Fruit fly (Drosophila melanogaster) whole organism, embryonic: ENCODE data around the gene dib.
A peak's percentile ranks its signal among the peaks of the same experiment; 100 is the strongest.

Experiments
- Atf6 ChIP-seq: fragments of 200-800 bp; sonication (Bioruptor generic); IDR thresholded peaks from 2 replicates; pipeline ENCODE4 v1.3.6; 2022; ENCODE audit warnings: missing biosample characterization, missing genetic modification characterization
- CG10366 ChIP-seq: fragments of 200-800 bp; sonication (Bioruptor generic); IDR thresholded peaks from 2 replicates; pipeline ENCODE4 v1.3.6; 2022; ENCODE audit warnings: missing biosample characterization, missing genetic modification characterization
- CG10543 ChIP-seq: fragments of 200-800 bp; sonication (Bioruptor generic); optimal IDR thresholded peaks from 3 replicates; lab custom pipeline; 2017; ENCODE audit warnings: missing biosample characterization, mild to moderate bottlenecking, missing genetic modification characterization, moderate library complexity
- CG11093 ChIP-seq: fragments of 200-800 bp; sonication (Bioruptor generic); IDR thresholded peaks from 3 replicates; pipeline ENCODE4 v1.3.6; 2022; ENCODE audit warnings: missing biosample characterization, missing genetic modification characterization
- CG11247 ChIP-seq: fragments of 200-800 bp; sonication (Bioruptor generic); IDR thresholded peaks from 2 replicates; pipeline ENCODE4 v1.3.6; 2022; ENCODE audit warnings: missing biosample characterization, missing genetic modification characterization
- CG12071 ChIP-seq: fragments of 200-800 bp; sonication (Bioruptor generic); optimal IDR thresholded peaks from 3 replicates; lab custom pipeline; 2018; ENCODE audit warnings: missing biosample characterization, mild to moderate bottlenecking, missing genetic modification characterization
- CG12659 ChIP-seq: fragments of 200-800 bp; sonication (Bioruptor generic); optimal IDR thresholded peaks from 3 replicates; lab custom pipeline; 2017; ENCODE audit warnings: mild to moderate bottlenecking, missing biosample characterization, missing genetic modification reagents, missing genetic modification characterization
- CG14050 ChIP-seq: fragments of 200-800 bp; sonication (Bioruptor generic); IDR thresholded peaks from 3 replicates; pipeline ENCODE4 v1.3.6; 2022; ENCODE audit warnings: missing biosample characterization, missing genetic modification characterization
- CG17186 ChIP-seq: fragments of 200-800 bp; sonication (Bioruptor generic); optimal IDR thresholded peaks from 3 replicates; lab custom pipeline; 2017; ENCODE audit warnings: missing biosample characterization, missing genetic modification reagents, missing genetic modification characterization
- CG17359 ChIP-seq: fragments of 200-800 bp; sonication (Bioruptor generic); optimal IDR thresholded peaks from 3 replicates; lab custom pipeline; 2018; ENCODE audit warnings: missing biosample characterization, mild to moderate bottlenecking, missing genetic modification characterization, moderate library complexity
- CG2202 ChIP-seq: fragments of 200-800 bp; sonication (Bioruptor generic); optimal IDR thresholded peaks from 2 replicates; lab custom pipeline; 2018; ENCODE audit warnings: missing biosample characterization, mild to moderate bottlenecking, missing genetic modification characterization
- CG30020 ChIP-seq: fragments of 200-800 bp; optimal IDR thresholded peaks from 2 replicates; lab custom pipeline; 2019; ENCODE audit warnings: missing biosample characterization, mild to moderate bottlenecking, missing genetic modification characterization, moderate library complexity
- CG31224 ChIP-seq: fragments of 200-800 bp; sonication (Bioruptor generic); IDR thresholded peaks from 2 replicates; pipeline ENCODE4 v1.3.6; 2022; ENCODE audit warnings: missing biosample characterization, missing genetic modification characterization
- CG31365 ChIP-seq: fragments of 200-800 bp; sonication (Bioruptor generic); optimal IDR thresholded peaks from 2 replicates; lab custom pipeline; 2018; ENCODE audit warnings: missing biosample characterization, mild to moderate bottlenecking, missing genetic modification characterization
- CG4707 ChIP-seq: fragments of 200-800 bp; sonication (Bioruptor generic); optimal IDR thresholded peaks from 2 replicates; lab custom pipeline; 2018; ENCODE audit warnings: missing biosample characterization, mild to moderate bottlenecking, missing genetic modification characterization, moderate library complexity
- CG5245 ChIP-seq: fragments of 200-800 bp; sonication (Bioruptor generic); optimal IDR thresholded peaks from 3 replicates; lab custom pipeline; 2016; ENCODE audit warnings: missing biosample characterization, missing genetic modification characterization
- CG7357 ChIP-seq: fragments of 200-800 bp; sonication (Bioruptor generic); IDR thresholded peaks from 3 replicates; pipeline ENCODE4 v1.3.6; 2022; ENCODE audit warnings: missing biosample characterization, missing genetic modification characterization
- CG7745 ChIP-seq: fragments of 200-800 bp; sonication (Bioruptor generic); optimal IDR thresholded peaks from 2 replicates; lab custom pipeline; 2018; ENCODE audit warnings: missing biosample characterization, mild to moderate bottlenecking, missing genetic modification characterization, moderate library complexity
- CG7987 ChIP-seq: fragments of 200-800 bp; sonication (Bioruptor generic); optimal IDR thresholded peaks from 2 replicates; lab custom pipeline; 2018; ENCODE audit warnings: missing biosample characterization, mild to moderate bottlenecking, missing genetic modification characterization, moderate library complexity
- CG8478 ChIP-seq: fragments of >200 bp; optimal IDR thresholded peaks from 2 replicates; lab custom pipeline; 2018
- CkIIα-i1 ChIP-seq: fragments of 200-800 bp; sonication (Bioruptor generic); IDR thresholded peaks from 2 replicates; pipeline ENCODE4 v1.3.6; 2022; ENCODE audit warnings: missing biosample characterization, missing genetic modification characterization
- D ChIP-seq, 2 experiments: fragments of 200-800 bp in 1 of 2; fragments of >200 bp in 1 of 2; sonication (Bioruptor generic) in 1 of 2; optimal IDR thresholded peaks; 2 replicates in 1 of 2; 3 replicates in 1 of 2; lab custom pipeline; 2017; ENCODE audit warnings: mild to moderate bottlenecking in 1 of 2, missing biosample characterization in 1 of 2, missing genetic modification characterization in 1 of 2, missing genetic modification reagents in 1 of 2
- Dll ChIP-seq: fragments of 200-800 bp; sonication (Bioruptor generic); IDR thresholded peaks from 4 replicates; pipeline ENCODE4 v1.3.6; 2022; ENCODE audit warnings: missing biosample characterization, missing genetic modification characterization; ENCODE audit not compliant: partially characterized antibody
- Fer3 ChIP-seq: fragments of 200-800 bp; sonication (Bioruptor generic); optimal IDR thresholded peaks from 2 replicates; lab custom pipeline; 2018; ENCODE audit warnings: missing biosample characterization, mild to moderate bottlenecking, missing genetic modification characterization, moderate library complexity
- HLHmδ ChIP-seq: fragments of 200-800 bp; sonication (Bioruptor generic); optimal IDR thresholded peaks from 2 replicates; lab custom pipeline; 2018; ENCODE audit warnings: missing biosample characterization, mild to moderate bottlenecking, missing genetic modification characterization, moderate library complexity
- Hmr ChIP-seq: fragments of 200-800 bp; sonication (Bioruptor generic); optimal IDR thresholded peaks from 3 replicates; lab custom pipeline; 2017; ENCODE audit warnings: mild to moderate bottlenecking, missing biosample characterization, missing genetic modification reagents, missing genetic modification characterization
- Hr78 ChIP-seq, 2 experiments: fragments of 200-800 bp in 1 of 2; fragments of >200 bp in 1 of 2; sonication (Bioruptor generic) in 1 of 2; optimal IDR thresholded peaks; 2 replicates each; lab custom pipeline; 2017 to 2019; ENCODE audit warnings: missing biosample characterization in 2 of 2, missing genetic modification characterization in 2 of 2, mild to moderate bottlenecking in 1 of 2, moderate library complexity in 1 of 2
- MBD-R2 ChIP-seq: fragments of 200-800 bp; sonication (Bioruptor generic); IDR thresholded peaks from 2 replicates; pipeline ENCODE4 v1.3.6; 2022; ENCODE audit warnings: missing biosample characterization, missing genetic modification characterization
- NC2β ChIP-seq: fragments of 200-800 bp; sonication (Bioruptor generic); optimal IDR thresholded peaks from 2 replicates; lab custom pipeline; 2016; ENCODE audit warnings: missing biosample characterization, missing genetic modification characterization
- NK7.1 ChIP-seq: fragments of 200-800 bp; sonication (Bioruptor generic); optimal IDR thresholded peaks from 3 replicates; lab custom pipeline; 2016; ENCODE audit warnings: missing biosample characterization, missing genetic modification characterization
- Optix ChIP-seq: fragments of 200-800 bp; sonication (Bioruptor generic); IDR thresholded peaks from 3 replicates; pipeline ENCODE4 v1.3.6; 2022; ENCODE audit warnings: missing biosample characterization, missing genetic modification characterization
- ac ChIP-seq: fragments of 200-800 bp; sonication (Bioruptor generic); optimal IDR thresholded peaks from 3 replicates; lab custom pipeline; 2017; ENCODE audit warnings: missing biosample characterization, mild to moderate bottlenecking, missing genetic modification characterization
- cwo ChIP-seq: fragments of 200-800 bp; sonication (Bioruptor generic); optimal IDR thresholded peaks from 3 replicates; lab custom pipeline; 2017; ENCODE audit warnings: missing biosample characterization, missing genetic modification characterization, mild to moderate bottlenecking, moderate library complexity, missing genetic modification reagents
- dpn ChIP-seq, 2 experiments: fragments of 200-800 bp; sonication (Bioruptor generic); optimal IDR thresholded peaks; 3 replicates each; lab custom pipeline; 2016; ENCODE audit warnings: missing biosample characterization in 2 of 2, missing genetic modification characterization in 2 of 2
- esg ChIP-seq: fragments of 200-800 bp; sonication (Bioruptor generic); conservative IDR thresholded peaks from 2 replicates; pipeline ENCODE4 v1.3.6; 2022; ENCODE audit warnings: missing biosample characterization, missing genetic modification characterization
- fd64A ChIP-seq: fragments of 200-800 bp; sonication (Bioruptor generic); optimal IDR thresholded peaks from 3 replicates; lab custom pipeline; 2018; ENCODE audit warnings: missing biosample characterization, mild to moderate bottlenecking, missing genetic modification characterization
- hbn ChIP-seq: fragments of 200-800 bp; sonication (Bioruptor generic); IDR thresholded peaks from 2 replicates; pipeline ENCODE4 v1.3.6; 2022; ENCODE audit warnings: missing biosample characterization, missing genetic modification characterization; ENCODE audit not compliant: partially characterized antibody
- kah ChIP-seq: fragments of 200-800 bp; sonication (Bioruptor generic); optimal IDR thresholded peaks from 2 replicates; lab custom pipeline; 2018; ENCODE audit warnings: missing biosample characterization, mild to moderate bottlenecking, missing genetic modification characterization
- klu ChIP-seq: fragments of 200-800 bp; sonication (Bioruptor generic); IDR thresholded peaks from 2 replicates; pipeline ENCODE4 v1.3.6; 2022; ENCODE audit warnings: missing biosample characterization, missing genetic modification characterization
- knrl ChIP-seq: fragments of 200-800 bp; sonication (Bioruptor generic); IDR thresholded peaks from 3 replicates; pipeline ENCODE4 v1.3.6; 2022; ENCODE audit warnings: missing biosample characterization, missing genetic modification characterization; ENCODE audit not compliant: partially characterized antibody
- luna ChIP-seq: fragments of 200-800 bp; sonication (Bioruptor generic); optimal IDR thresholded peaks from 2 replicates; lab custom pipeline; 2016; ENCODE audit warnings: missing biosample characterization, missing genetic modification characterization
- prd ChIP-seq, 3 experiments: fragments of >200 bp in 2 of 3; fragments of 200-800 bp in 1 of 3; sonication (Bioruptor generic) in 1 of 3; optimal IDR thresholded peaks in 2 of 3; IDR thresholded peaks in 1 of 3; 2 replicates in 2 of 3; 3 replicates in 1 of 3; pipeline versions ENCODE4 v1.3.6 to Lab custom; 2017 to 2022; ENCODE audit warnings: missing biosample characterization in 1 of 3, missing genetic modification characterization in 1 of 3
- ranshi ChIP-seq: fragments of 200-800 bp; sonication (Bioruptor generic); IDR thresholded peaks from 2 replicates; pipeline ENCODE4 v1.3.6; 2022; ENCODE audit warnings: missing biosample characterization, missing genetic modification characterization
- repo ChIP-seq: fragments of 200-800 bp; sonication (Bioruptor generic); optimal IDR thresholded peaks from 2 replicates; lab custom pipeline; 2016; ENCODE audit warnings: missing biosample characterization, missing genetic modification characterization
- rib ChIP-seq: fragments of 200-800 bp; sonication (Bioruptor generic); IDR thresholded peaks from 2 replicates; pipeline ENCODE4 v1.3.6; 2022; ENCODE audit warnings: missing biosample characterization, missing genetic modification characterization
- row ChIP-seq: fragments of 200-800 bp; sonication (Bioruptor generic); IDR thresholded peaks from 3 replicates; pipeline ENCODE4 v1.3.6; 2022; ENCODE audit warnings: missing biosample characterization, missing genetic modification characterization
- shn ChIP-seq: fragments of 200-800 bp; sonication (Bioruptor generic); optimal IDR thresholded peaks from 3 replicates; lab custom pipeline; 2016; ENCODE audit warnings: missing biosample characterization, missing genetic modification characterization
- stwl ChIP-seq: fragments of 200-800 bp; sonication (Bioruptor generic); optimal IDR thresholded peaks from 3 replicates; lab custom pipeline; 2018; ENCODE audit warnings: missing biosample characterization, mild to moderate bottlenecking, missing genetic modification characterization, moderate library complexity

Gene dib

DNA sequence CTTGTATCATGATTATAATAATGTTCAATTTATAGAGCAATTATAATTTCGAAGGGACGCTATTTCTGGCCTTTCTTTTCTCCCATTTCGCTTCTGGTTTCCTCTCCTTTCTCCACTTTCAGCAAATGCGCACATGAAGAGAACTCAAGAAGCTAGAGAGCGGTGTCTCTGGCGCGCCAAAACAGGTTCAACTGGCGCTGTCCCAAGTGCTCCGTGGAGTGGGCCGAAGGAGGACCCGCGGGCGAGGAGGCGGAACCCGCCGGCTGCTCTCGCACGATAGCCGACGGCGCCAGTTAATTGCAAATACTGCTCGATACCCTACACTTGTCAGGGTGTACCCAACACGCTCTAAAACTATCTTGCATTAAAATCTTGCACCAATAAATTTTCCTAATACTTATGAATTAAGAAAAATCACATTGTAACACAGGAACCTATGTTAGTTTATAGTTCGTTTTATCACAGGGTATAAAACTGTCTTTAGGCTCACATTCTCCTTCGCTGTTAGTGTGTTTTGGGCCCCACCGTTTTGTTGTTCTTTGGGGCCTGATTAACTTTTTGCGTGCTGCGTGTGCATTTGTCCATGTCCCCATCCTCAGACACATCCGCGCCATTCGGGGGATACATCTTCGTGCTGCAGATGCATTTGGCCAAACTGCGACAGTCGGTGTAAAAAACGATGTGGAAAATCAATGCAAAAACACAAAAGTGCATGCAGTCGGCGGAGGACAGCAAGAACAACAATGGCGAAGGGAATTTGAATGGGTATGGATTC is 8.3 kb downstream of the dib start (continued):
- TF ChIP-seq CG7987 (GFP tag; lab: Kevin White, UChicago), result peak; percentile 64
- TF ChIP-seq CG11247 (GFP tag; lab: Robert Waterston, UW), result peak; percentile 93
- peak in 1 of 2 experiments; percentile 32 for TF ChIP-seq Hr78 (GFP tag; optimal IDR thresholded peaks at IDR 0.05; lab: Kevin White, UChicago)
- no peak for TF ChIP-seq Dll (GFP tag; lab: Robert Waterston, UW)
- TF ChIP-seq hbn (GFP tag; lab: Robert Waterston, UW), result no peak
- peak; percentile 92 for TF ChIP-seq CG17359
- peak; percentile 65 for TF ChIP-seq CG31365 (tag; lab: Kevin White, UChicago)
- peak; percentile 72 for TF ChIP-seq CG4707 (GFP tag; lab: Kevin White, UChicago)
- TF ChIP-seq knrl, result no peak
- peak; percentile 4 for TF ChIP-seq ac (GFP tag; lab: Kevin White, UChicago)
- TF ChIP-seq CG2202, result no peak
- TF ChIP-seq NK7.1 (GFP tag; lab: Kevin White, UChicago), result peak; percentile 66
- TF ChIP-seq CG17186 (GFP tag; lab: Kevin White, UChicago), result no peak
- no peak for TF ChIP-seq HLHmδ
- no peak for TF ChIP-seq CG8478 (lab: Kevin White, UChicago)
- peak; percentile 88 for TF ChIP-seq Hmr
- TF ChIP-seq klu (GFP tag; lab: Robert Waterston, UW), result peak; percentile 79
- no peak for TF ChIP-seq luna (GFP tag; lab: Kevin White, UChicago)
- no peak for TF ChIP-seq stwl (tag; lab: Kevin White, UChicago)
- TF ChIP-seq Optix, result peak; percentile 90
- peak; percentile 87 for TF ChIP-seq CG12659 (GFP tag; lab: Kevin White, UChicago)
- TF ChIP-seq ranshi, result peak; percentile 92
- TF ChIP-seq CG10543 (GFP tag; lab: Kevin White, UChicago), result peak; percentile 49
- TF ChIP-seq shn (GFP tag; lab: Kevin White, UChicago), result peak; percentile 90
- TF ChIP-seq MBD-R2 (GFP tag; lab: Robert Waterston, UW), result peak; percentile 73
- no peak for TF ChIP-seq prd (optimal IDR thresholded peaks at IDR 0.05; lab: Kevin White, UChicago)
- peak; percentile 92 for TF ChIP-seq prd (GFP tag; IDR thresholded peaks at IDR 0.05; lab: Robert Waterston, UW)
- TF ChIP-seq CG10366, result peak; percentile 96
- TF ChIP-seq repo (GFP tag; lab: Kevin White, UChicago), result peak; percentile 76
- peak; percentile 74 for TF ChIP-seq CG31224 (GFP tag; lab: Robert Waterston, UW)
- TF ChIP-seq rib, result peak; percentile 81
- TF ChIP-seq esg, result peak; percentile 92
- TF ChIP-seq CG7357 (GFP tag; lab: Robert Waterston, UW), result peak; percentile 87
- TF ChIP-seq row, result peak; percentile 96
- TF ChIP-seq CG30020, result no peak
- TF ChIP-seq NC2β (GFP tag; lab: Kevin White, UChicago), result peak; percentile 77
- TF ChIP-seq dpn (GFP tag; optimal IDR thresholded peaks at IDR 0.05; lab: Kevin White, UChicago), result peak; percentile 83 to 89
- peak; percentile 62 for TF ChIP-seq fd64A (GFP tag; lab: Kevin White, UChicago)
- peak; percentile 79 for TF ChIP-seq cwo (GFP tag; lab: Kevin White, UChicago)
- peak; percentile 63 for TF ChIP-seq kah (GFP tag; lab: Kevin White, UChicago)
- TF ChIP-seq CkIIα-i1 (GFP tag; lab: Robert Waterston, UW), result no peak; the same call in 1 of the 2 replicates
- peak; percentile 89 for TF ChIP-seq CG12071 (GFP tag; lab: Kevin White, UChicago)
- peak; percentile 95 for TF ChIP-seq Atf6
- TF ChIP-seq Fer3, result peak; percentile 91
- TF ChIP-seq D (optimal IDR thresholded peaks at IDR 0.05; lab: Kevin White, UChicago), result no peak
- peak; percentile 59 for TF ChIP-seq D (GFP tag; optimal IDR thresholded peaks at IDR 0.05; lab: Kevin White, UChicago)
- TF ChIP-seq CG7745 (tag; lab: Kevin White, UChicago), result no peak
- TF ChIP-seq CG14050 (GFP tag; lab: Robert Waterston, UW), result peak; percentile 90
- peak; percentile 71 for TF ChIP-seq CG5245 (GFP tag; lab: Kevin White, UChicago)
- TF ChIP-seq CG11093 (GFP tag; lab: Robert Waterston, UW), result peak; percentile 83
